Worm (Caenorhabditis elegans) whole organism, midembryonic: Measurements from ENCODE around the gene qdpr-1.

ENCODE experiments used
- T22C8.4 ChIP-seq: fragments of 200-800 bp; sonication (Bioruptor generic); IDR thresholded peaks from 2 replicates; pipeline ENCODE4 v1.3.6; 2022; ENCODE audit warnings: missing genetic modification characterization, missing compliant biosample characterization
- cog-1 ChIP-seq: sonication (generic microtip); optimal IDR thresholded peaks from 2 replicates; lab custom pipeline; 2016; ENCODE audit warnings: missing genetic modification characterization, missing compliant biosample characterization
- flt-1 ChIP-seq: fragments of 200-800 bp; sonication (Bioruptor generic); IDR thresholded peaks from 2 replicates; pipeline ENCODE4 v1.3.6; 2022; ENCODE audit warnings: missing genetic modification characterization, missing compliant biosample characterization
- klf-2 ChIP-seq: fragments of 200-800 bp; sonication (Bioruptor generic); conservative IDR thresholded peaks from 2 replicates; pipeline ENCODE4 v1.3.6; 2022; ENCODE audit warnings: missing genetic modification reagents, missing genetic modification characterization, missing compliant biosample characterization
- med-1 ChIP-seq: sonication (generic microtip); optimal IDR thresholded peaks from 2 replicates; lab custom pipeline; 2017; ENCODE audit warnings: missing genetic modification characterization, mild to moderate bottlenecking, missing compliant biosample characterization, antibody characterized with exemption, missing genetic modification reagents; ENCODE audit not compliant: insufficient read depth
- ref-1 ChIP-seq: fragments of 200-800 bp; sonication (Bioruptor generic); conservative IDR thresholded peaks from 2 replicates; pipeline ENCODE4 v1.3.6; 2022; ENCODE audit warnings: missing genetic modification reagents, missing genetic modification characterization, missing compliant biosample characterization
- tab-1 ChIP-seq: fragments of 200-800 bp; sonication (Bioruptor generic); IDR thresholded peaks from 2 replicates; pipeline ENCODE4 v1.3.6; 2022; ENCODE audit warnings: missing genetic modification characterization, missing compliant biosample characterization
- ztf-23 ChIP-seq: fragments of 200-800 bp; sonication (Bioruptor generic); IDR thresholded peaks from 2 replicates; pipeline ENCODE4 v1.3.6; 2022; ENCODE audit warnings: missing genetic modification reagents, missing genetic modification characterization, missing compliant biosample characterization
- ztf-29 ChIP-seq: fragments of 200-800 bp; sonication (Bioruptor generic); IDR thresholded peaks from 2 replicates; pipeline ENCODE4 v1.3.6; 2022; ENCODE audit warnings: missing genetic modification reagents, missing genetic modification characterization, missing compliant biosample characterization

The qdpr-1 gene

DNA sequence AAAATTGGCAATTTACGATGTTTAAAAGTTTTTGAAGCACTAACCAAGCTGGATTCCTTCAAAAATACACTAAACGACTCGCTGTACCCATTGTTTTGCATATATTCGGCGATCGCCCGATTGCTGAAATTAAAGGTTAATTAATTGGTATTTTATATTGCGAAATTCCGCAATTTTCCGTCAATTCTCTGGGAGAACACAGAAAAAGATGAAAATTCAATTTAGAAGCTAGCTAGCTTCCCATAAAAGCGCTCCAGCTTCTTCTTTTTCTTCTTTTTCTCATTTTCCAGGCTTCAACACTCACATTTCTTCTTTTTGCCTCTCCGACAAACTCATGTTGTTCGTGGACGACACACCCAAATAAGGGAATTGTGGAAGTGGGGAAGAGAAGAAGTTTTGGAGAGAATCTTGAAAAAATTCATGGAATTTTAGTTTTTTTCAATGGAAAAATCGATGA lies 17.4 kb upstream of the qdpr-1 start, which contains the start of gene lis-1:
lis-1 (minus strand) TSS at position 407 of the 457 bp plus-strand sequence.
- no peak for TF ChIP-seq cog-1 (tag; lab: Kevin White, UChicago)
- no peak for TF ChIP-seq flt-1 (GFP tag; lab: Robert Waterston, UW)
- TF ChIP-seq klf-2 (GFP tag; lab: Robert Waterston, UW): no peak
- no peak for TF ChIP-seq ztf-23
- TF ChIP-seq med-1 (GFP tag; lab: Kevin White, UChicago): no peak
- no peak for TF ChIP-seq T22C8.4 (GFP tag; lab: Robert Waterston, UW)
- no peak for TF ChIP-seq ref-1 (GFP tag; lab: Robert Waterston, UW)
- no peak for TF ChIP-seq ztf-29 (GFP tag; lab: Robert Waterston, UW)
- TF ChIP-seq tab-1: no peak

DNA sequence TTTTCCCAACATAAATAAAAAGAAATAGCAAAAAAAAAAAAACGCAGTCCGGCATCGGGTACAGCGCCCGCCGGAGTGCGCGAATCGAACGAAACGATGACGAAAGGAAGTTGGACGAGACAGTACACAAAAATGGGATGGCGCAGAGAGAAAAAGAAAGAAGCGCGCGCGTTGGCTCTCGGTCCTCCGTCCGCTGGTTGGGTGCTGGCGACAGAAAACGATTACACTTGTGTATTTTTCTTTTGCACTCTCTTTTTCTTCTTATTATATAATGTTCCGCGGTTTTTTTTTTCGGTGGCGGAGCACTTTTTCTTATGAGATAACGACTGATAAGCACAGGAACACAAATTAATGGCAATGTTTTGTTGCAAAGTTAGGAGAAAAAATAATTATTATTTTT lies 16.5 kb upstream of the qdpr-1 start:
- TF ChIP-seq ztf-29 (GFP tag; lab: Robert Waterston, UW): no peak
- TF ChIP-seq tab-1: no peak
- no peak for TF ChIP-seq ref-1 (GFP tag; lab: Robert Waterston, UW)
- TF ChIP-seq klf-2 (GFP tag; lab: Robert Waterston, UW): no peak

DNA sequence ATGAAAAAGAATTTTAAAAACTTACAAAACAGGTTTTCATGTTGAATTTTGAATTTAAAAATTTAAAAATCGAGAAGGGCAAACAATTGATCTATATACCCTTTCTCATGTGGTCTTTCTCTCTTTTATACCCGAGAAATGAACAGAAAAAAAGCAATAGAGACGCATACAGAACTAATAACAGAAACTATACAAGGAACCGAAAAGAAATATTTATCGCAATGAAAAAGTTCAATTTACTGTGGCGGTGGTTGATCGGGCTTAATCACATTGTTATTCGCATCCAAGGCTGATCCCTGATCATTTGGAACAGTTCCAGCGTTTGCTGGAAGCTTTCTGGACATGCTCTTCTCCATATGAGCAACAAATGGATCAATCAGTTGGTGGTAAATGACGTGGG lies 15.5 kb upstream of the qdpr-1 start, which contains the start of gene T03F6.10:
T03F6.10 (minus strand) TSS at position 101 of the 400 bp plus-strand sequence.
- TF ChIP-seq tab-1 (no peak), T22C8.4 (GFP tag; lab: Robert Waterston, UW) (no peak), flt-1 (GFP tag; lab: Robert Waterston, UW) (no peak), ztf-23 (no peak)

DNA sequence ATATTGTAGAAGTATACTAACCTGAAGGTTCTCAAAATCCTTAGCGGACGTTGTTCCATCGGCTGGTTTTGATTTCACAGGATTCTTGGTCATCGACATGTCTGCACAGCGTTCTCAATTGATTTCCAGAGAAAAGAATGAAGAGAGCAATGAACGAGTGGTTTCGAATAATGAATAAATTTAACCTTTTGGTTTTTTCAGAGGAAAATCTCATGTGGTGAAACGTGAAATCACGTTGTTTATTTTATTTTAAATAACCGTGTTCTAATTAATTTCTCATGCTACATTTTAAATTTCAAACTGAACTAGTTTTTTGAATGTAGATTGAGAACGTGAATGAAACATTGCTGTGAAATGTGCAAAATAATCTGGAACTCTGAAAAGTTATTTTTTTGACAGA lies 13.5 kb upstream of the qdpr-1 start, which contains the start of gene T03F6.6:
T03F6.6 (minus strand) TSS at position 101 of the 400 bp plus-strand sequence.
- no peak for TF ChIP-seq ztf-29 (GFP tag; lab: Robert Waterston, UW)
- TF ChIP-seq tab-1: no peak
- no peak for TF ChIP-seq T22C8.4 (GFP tag; lab: Robert Waterston, UW)
- TF ChIP-seq cog-1 (tag; lab: Kevin White, UChicago): no peak
- no peak for TF ChIP-seq flt-1 (GFP tag; lab: Robert Waterston, UW)
- no peak for TF ChIP-seq klf-2 (GFP tag; lab: Robert Waterston, UW)
- TF ChIP-seq ztf-23: no peak
- TF ChIP-seq ref-1 (GFP tag; lab: Robert Waterston, UW): no peak

DNA sequence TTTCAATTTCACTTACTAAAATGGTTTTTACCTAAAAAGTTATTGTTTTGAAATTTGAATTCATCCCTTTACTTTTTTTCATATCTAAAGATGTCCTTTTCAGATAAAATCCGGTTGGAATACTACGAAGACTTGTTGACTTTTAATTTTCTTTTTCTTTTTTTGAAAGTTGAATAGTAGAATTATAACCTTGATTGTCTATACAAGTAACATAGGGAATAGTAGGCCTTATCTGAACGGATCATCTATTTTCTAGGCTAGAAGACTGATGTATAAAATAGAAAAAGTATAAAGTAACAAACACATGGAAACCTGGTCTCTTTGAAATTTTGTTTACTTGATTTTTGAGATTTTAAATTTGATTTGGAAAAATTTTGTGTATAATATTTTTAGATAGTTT lies 12.8 kb upstream of the qdpr-1 start:
- TF ChIP-seq ztf-23 (no peak), cog-1 (tag; lab: Kevin White, UChicago) (no peak), ztf-29 (GFP tag; lab: Robert Waterston, UW) (no peak), klf-2 (GFP tag; lab: Robert Waterston, UW) (no peak), T22C8.4 (GFP tag; lab: Robert Waterston, UW) (no peak), ref-1 (GFP tag; lab: Robert Waterston, UW) (no peak), flt-1 (GFP tag; lab: Robert Waterston, UW) (no peak), med-1 (GFP tag; lab: Kevin White, UChicago) (no peak)

DNA sequence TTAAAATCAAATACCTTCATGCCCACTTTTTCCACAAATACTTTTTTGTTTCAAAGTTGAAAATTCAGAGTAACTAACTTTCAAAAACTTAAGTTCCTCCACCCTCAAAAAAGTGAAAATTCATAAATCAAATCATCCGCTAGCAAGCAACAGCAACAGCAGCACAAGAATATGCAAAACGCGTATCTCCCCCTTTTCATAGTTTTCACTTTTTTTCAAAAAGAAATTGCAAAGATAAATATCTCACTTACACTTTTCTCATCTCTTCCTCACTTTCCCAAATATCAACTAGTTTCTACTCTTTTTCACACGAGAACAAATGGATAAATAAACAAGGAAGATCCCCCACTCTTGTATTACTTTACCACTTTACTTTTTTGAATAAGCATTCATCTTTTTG lies 12.0 kb upstream of the qdpr-1 start:
- TF ChIP-seq tab-1 (no peak), T22C8.4 (GFP tag; lab: Robert Waterston, UW) (no peak), ref-1 (GFP tag; lab: Robert Waterston, UW) (no peak), med-1 (GFP tag; lab: Kevin White, UChicago) (no peak), flt-1 (GFP tag; lab: Robert Waterston, UW) (no peak), klf-2 (GFP tag; lab: Robert Waterston, UW) (no peak), ztf-23 (no peak), ztf-29 (GFP tag; lab: Robert Waterston, UW) (no peak), cog-1 (tag; lab: Kevin White, UChicago) (no peak)

DNA sequence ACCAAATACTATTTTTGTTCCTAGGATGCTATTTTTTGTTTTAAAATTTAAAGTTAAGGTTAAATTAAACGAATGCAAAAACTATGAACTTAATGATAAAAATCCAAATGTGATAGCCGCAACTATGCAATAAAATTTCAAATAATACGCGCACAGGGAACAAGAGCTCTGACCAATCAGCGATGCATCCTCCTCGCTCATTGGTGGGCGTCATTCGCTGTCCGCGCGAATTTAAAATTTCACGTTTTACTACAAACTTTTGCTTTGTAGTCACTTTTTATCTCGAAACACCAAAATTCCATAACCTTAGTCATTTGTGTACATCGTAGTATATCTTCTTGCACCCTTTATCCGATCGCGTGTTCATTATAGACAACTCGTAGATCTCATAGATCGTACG lies 10.6 kb upstream of the qdpr-1 start:
- TF ChIP-seq ztf-23: no peak
- TF ChIP-seq T22C8.4 (GFP tag; lab: Robert Waterston, UW): no peak
- no peak for TF ChIP-seq flt-1 (GFP tag; lab: Robert Waterston, UW)
- no peak for TF ChIP-seq med-1 (GFP tag; lab: Kevin White, UChicago)
- TF ChIP-seq ztf-29 (GFP tag; lab: Robert Waterston, UW): no peak
- TF ChIP-seq cog-1 (tag; lab: Kevin White, UChicago): no peak

DNA sequence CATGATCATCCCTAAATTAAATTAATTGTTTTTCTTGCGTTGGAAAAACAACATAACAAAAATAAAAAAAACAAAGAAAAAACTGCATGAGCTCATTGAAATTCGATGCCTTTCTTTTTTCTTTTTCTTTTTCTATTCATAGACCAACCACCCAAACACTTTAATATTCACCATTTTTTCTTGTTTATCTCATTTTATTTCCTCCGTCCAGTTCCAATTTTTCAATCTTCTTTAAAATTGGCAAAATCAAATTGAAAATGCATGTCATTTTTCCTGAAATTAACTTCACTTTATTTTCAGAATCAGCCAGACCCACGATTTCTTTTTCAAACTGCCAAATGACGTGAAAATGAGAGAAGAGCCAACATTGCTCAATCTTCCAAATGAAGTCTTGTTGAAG lies 7.9 kb upstream of the qdpr-1 start, which contains the start of gene T03F6.4:
T03F6.4 (plus strand) TSS at position 301 of the 400 bp plus-strand sequence.
- TF ChIP-seq ztf-29 (GFP tag; lab: Robert Waterston, UW) (no peak), klf-2 (GFP tag; lab: Robert Waterston, UW) (no peak), med-1 (GFP tag; lab: Kevin White, UChicago) (no peak), ref-1 (GFP tag; lab: Robert Waterston, UW) (no peak), T22C8.4 (GFP tag; lab: Robert Waterston, UW) (no peak), tab-1 (no peak), cog-1 (tag; lab: Kevin White, UChicago) (no peak), flt-1 (GFP tag; lab: Robert Waterston, UW) (no peak), ztf-23 (no peak)

DNA sequence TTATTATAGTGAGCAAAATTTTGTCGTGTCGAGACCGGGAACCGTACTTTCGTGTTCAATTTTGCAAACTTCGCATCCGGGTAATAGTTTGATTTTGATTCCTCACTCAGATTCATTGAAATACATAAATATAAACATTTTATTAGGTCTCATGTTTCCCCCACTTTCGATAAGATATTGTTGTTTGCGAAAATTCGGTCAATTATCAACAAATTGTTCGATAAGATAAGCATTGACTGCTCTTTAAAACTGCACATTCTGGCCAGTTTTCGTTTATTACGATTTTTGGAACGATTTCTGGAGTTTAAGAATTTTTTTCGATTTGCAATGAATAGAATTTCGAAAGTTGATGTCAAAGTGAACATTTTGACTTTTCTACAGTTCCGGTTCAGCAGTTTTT lies 5.1 kb upstream of the qdpr-1 start:
- TF ChIP-seq tab-1 (no peak), ztf-23 (no peak), cog-1 (tag; lab: Kevin White, UChicago) (no peak), flt-1 (GFP tag; lab: Robert Waterston, UW) (no peak), ref-1 (GFP tag; lab: Robert Waterston, UW) (no peak), T22C8.4 (GFP tag; lab: Robert Waterston, UW) (no peak), klf-2 (GFP tag; lab: Robert Waterston, UW) (no peak), med-1 (GFP tag; lab: Kevin White, UChicago) (no peak), ztf-29 (GFP tag; lab: Robert Waterston, UW) (no peak)

DNA sequence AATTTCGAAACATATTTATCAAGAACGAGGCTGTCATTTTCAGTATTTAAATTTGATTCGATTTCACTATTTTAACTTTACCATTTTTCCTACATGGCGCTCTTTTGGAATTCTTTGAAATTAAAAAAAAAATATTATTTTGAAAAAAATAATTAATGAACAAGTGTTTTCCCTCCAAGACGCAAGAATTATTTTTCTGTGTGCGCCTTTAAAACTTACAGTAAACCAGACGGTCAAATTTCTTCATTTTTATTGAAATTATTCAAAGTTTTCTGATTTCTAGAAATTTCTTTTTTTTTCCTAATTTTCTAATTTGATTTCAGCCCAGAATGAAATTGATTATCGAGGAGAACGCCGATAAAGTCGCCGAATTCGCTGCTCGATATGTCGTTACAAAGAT lies 4.6 kb upstream of the qdpr-1 start, which contains the start of gene T03F6.3:
T03F6.3 (plus strand) TSS at position 318 of the 400 bp plus-strand sequence.
- no peak for TF ChIP-seq ref-1 (GFP tag; lab: Robert Waterston, UW)
- no peak for TF ChIP-seq ztf-23
- no peak for TF ChIP-seq med-1 (GFP tag; lab: Kevin White, UChicago)
- no peak for TF ChIP-seq T22C8.4 (GFP tag; lab: Robert Waterston, UW)
- TF ChIP-seq tab-1: no peak
- no peak for TF ChIP-seq ztf-29 (GFP tag; lab: Robert Waterston, UW)
